Fruit fly (Drosophila melanogaster): ENCODE data around the gene RhoGEF3.

Gene RhoGEF3

DNA sequence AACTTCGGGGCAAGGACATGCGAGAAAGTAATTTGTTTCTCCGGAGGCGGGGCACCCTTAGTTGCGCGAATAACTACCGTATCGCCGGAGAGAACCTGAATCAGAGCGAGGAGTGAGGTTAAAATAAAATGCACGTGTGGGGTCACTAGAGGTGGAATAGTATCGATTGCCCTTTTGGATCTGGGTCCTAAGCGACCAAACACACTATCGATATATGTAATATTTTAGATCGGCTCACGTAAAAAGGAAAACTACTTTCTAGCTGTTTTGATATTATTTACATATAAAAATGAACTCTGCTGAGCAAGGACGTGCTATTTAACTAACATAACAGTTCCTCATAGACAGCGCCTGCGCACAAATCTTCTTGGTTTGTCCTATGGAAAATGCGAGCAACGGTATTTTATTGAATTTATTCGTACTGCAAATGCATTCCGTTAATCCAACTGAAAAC, 14.5 kb upstream of the RhoGEF3 start (continued):
- TF ChIP-seq chn (GFP tag; optimal IDR thresholded peaks at IDR 0.05) (no peak), vfl (GFP tag; optimal IDR thresholded peaks at IDR 0.05) (no peak), shn (GFP tag; optimal IDR thresholded peaks at IDR 0.05) (no peak), bcd (GFP tag; optimal IDR thresholded peaks at IDR 0.05) (no peak), Aef1 (GFP tag; IDR thresholded peaks at IDR 0.05) (no peak), CG17802 (tag; optimal IDR thresholded peaks at IDR 0.05) (no peak), CG4617 (GFP tag; optimal IDR thresholded peaks at IDR 0.05; ENCODE audit: borderline replicate concordance) (no peak), fd3F (GFP tag; optimal IDR thresholded peaks at IDR 0.05) (no peak), CG15011 (GFP tag; optimal IDR thresholded peaks at IDR 0.05) (no peak), corto (GFP tag; optimal IDR thresholded peaks at IDR 0.05) (no peak), fru (optimal IDR thresholded peaks at IDR 0.05) (no peak), Hr51 (GFP tag; optimal IDR thresholded peaks at IDR 0.05) (no peak), kay (GFP tag; optimal IDR thresholded peaks at IDR 0.05) (no peak), CG2678 (tag; optimal IDR thresholded peaks at IDR 0.05) (no peak), gcm (GFP tag; optimal IDR thresholded peaks at IDR 0.05) (no peak), sd (tag; optimal IDR thresholded peaks at IDR 0.05) (peak; percentile 24), CG9932 (GFP tag; IDR thresholded peaks at IDR 0.05) (peak; percentile 32; the same call in 1 of the 2 replicates), otp (GFP tag; IDR thresholded peaks at IDR 0.05) (no peak), CG8359 (GFP tag; optimal IDR thresholded peaks at IDR 0.05; ENCODE audit: borderline replicate concordance) (no peak), run (tag; optimal IDR thresholded peaks at IDR 0.05) (no peak), NfI (GFP tag; optimal IDR thresholded peaks at IDR 0.05) (no peak), tup (GFP tag; optimal IDR thresholded peaks at IDR 0.05) (no peak), stc (GFP tag; IDR thresholded peaks at IDR 0.05) (no peak), CG30431 (GFP tag; optimal IDR thresholded peaks at IDR 0.05) (no peak), CG1792 (GFP tag; optimal IDR thresholded peaks at IDR 0.05) (no peak), zfh2 (GFP tag; optimal IDR thresholded peaks at IDR 0.05) (no peak), Atf6 (GFP tag; IDR thresholded peaks at IDR 0.05) (no peak), Sox100B (GFP tag; optimal IDR thresholded peaks at IDR 0.05) (no peak), exex (tag; optimal IDR thresholded peaks at IDR 0.05) (no peak), esg (GFP tag; conservative IDR thresholded peaks at IDR 0.05) (no peak), CG18262 (tag; optimal IDR thresholded peaks at IDR 0.05) (no peak), Adf1 (GFP tag; IDR thresholded peaks at IDR 0.05) (0 out of 2 replicates have a peak, but pooled peaks have one; percentile 7), Six4 (GFP tag; optimal IDR thresholded peaks at IDR 0.05) (no peak), CG10979 (tag; optimal IDR thresholded peaks at IDR 0.05) (no peak), CG12104 (GFP tag; optimal IDR thresholded peaks at IDR 0.05) (no peak), CG14050 (GFP tag; IDR thresholded peaks at IDR 0.05) (no peak), Scr (GFP tag; IDR thresholded peaks at IDR 0.05; ENCODE audit: partially characterized antibody) (peak; percentile 89), CG16815 (GFP tag; optimal IDR thresholded peaks at IDR 0.05) (no peak), CG1024 (GFP tag; IDR thresholded peaks at IDR 0.05) (no peak), CG9876 (GFP tag; optimal IDR thresholded peaks at IDR 0.05) (no peak), CG10274 (GFP tag; optimal IDR thresholded peaks at IDR 0.05) (no peak), CG11456 (GFP tag; IDR thresholded peaks at IDR 0.05) (no peak), CG12219 (GFP tag; optimal IDR thresholded peaks at IDR 0.05) (no peak), CG10654 (GFP tag; optimal IDR thresholded peaks at IDR 0.05) (no peak), az2 (GFP tag; optimal IDR thresholded peaks at IDR 0.05) (no peak), wor (GFP tag; IDR thresholded peaks at IDR 0.05) (no peak), ac (GFP tag; optimal IDR thresholded peaks at IDR 0.05) (no peak), Lim3 (GFP tag; IDR thresholded peaks at IDR 0.05) (no peak), chm (GFP tag; IDR thresholded peaks at IDR 0.05) (no peak), gce (GFP tag; IDR thresholded peaks at IDR 0.05) (no peak), Hr39 (optimal IDR thresholded peaks at IDR 0.05) (no peak), CG7987 (GFP tag; optimal IDR thresholded peaks at IDR 0.05) (no peak), pzg (GFP tag; optimal IDR thresholded peaks at IDR 0.05) (peak; percentile 69)

Measured in whole organism, embryonic.